Fruit fly (Drosophila melanogaster) whole organism, embryonic: ENCODE measurements around the gene Or85a.

Source experiments
- ATbp ChIP-seq: fragments of 200-800 bp; sonication (Bioruptor generic); optimal IDR thresholded peaks from 2 replicates; lab custom pipeline; 2017; ENCODE audit warnings: missing biosample characterization, mild to moderate bottlenecking, missing genetic modification characterization, missing genetic modification reagents
- CG10431 ChIP-seq: fragments of 200-800 bp; sonication (Bioruptor generic); optimal IDR thresholded peaks from 3 replicates; lab custom pipeline; 2018; ENCODE audit warnings: missing biosample characterization, mild to moderate bottlenecking, missing genetic modification characterization
- CG11695 ChIP-seq: fragments of 200-800 bp; sonication (Bioruptor generic); IDR thresholded peaks from 3 replicates; pipeline ENCODE4 v1.3.6; 2022; ENCODE audit warnings: missing biosample characterization, missing genetic modification characterization
- CG11723 ChIP-seq: fragments of 200-800 bp; sonication (Bioruptor generic); optimal IDR thresholded peaks from 2 replicates; lab custom pipeline; 2017; ENCODE audit warnings: missing biosample characterization, mild to moderate bottlenecking, missing genetic modification characterization
- CG1233 ChIP-seq: fragments of 200-800 bp; sonication (Bioruptor generic); optimal IDR thresholded peaks from 4 replicates; lab custom pipeline; 2018; ENCODE audit warnings: missing biosample characterization, mild to moderate bottlenecking, missing genetic modification characterization
- CG12769 ChIP-seq: fragments of 200-800 bp; sonication (Bioruptor generic); optimal IDR thresholded peaks from 2 replicates; lab custom pipeline; 2019; ENCODE audit warnings: missing biosample characterization, mild to moderate bottlenecking, missing genetic modification characterization, moderate library complexity
- CG13894 ChIP-seq: fragments of 200-800 bp; sonication (Bioruptor generic); optimal IDR thresholded peaks from 3 replicates; lab custom pipeline; 2018; ENCODE audit warnings: missing biosample characterization, mild to moderate bottlenecking, missing genetic modification characterization, moderate library complexity
- CG17829 ChIP-seq: fragments of 200-800 bp; optimal IDR thresholded peaks from 2 replicates; lab custom pipeline; 2019; ENCODE audit warnings: missing biosample characterization, mild to moderate bottlenecking, missing genetic modification characterization, moderate library complexity
- CG2202 ChIP-seq: fragments of 200-800 bp; sonication (Bioruptor generic); optimal IDR thresholded peaks from 2 replicates; lab custom pipeline; 2018; ENCODE audit warnings: missing biosample characterization, mild to moderate bottlenecking, missing genetic modification characterization
- CG43689 ChIP-seq: fragments of 200-800 bp; sonication (Bioruptor generic); IDR thresholded peaks from 2 replicates; pipeline ENCODE4 v1.3.6; 2022; ENCODE audit warnings: missing biosample characterization, missing genetic modification characterization
- CG6765 ChIP-seq: fragments of 200-800 bp; sonication (Bioruptor generic); optimal IDR thresholded peaks from 3 replicates; lab custom pipeline; 2017; ENCODE audit warnings: missing biosample characterization, mild to moderate bottlenecking, missing genetic modification characterization
- CG7556 ChIP-seq: fragments of 200-800 bp; sonication (Bioruptor generic); optimal IDR thresholded peaks from 2 replicates; lab custom pipeline; 2017; ENCODE audit warnings: missing biosample characterization, mild to moderate bottlenecking, missing genetic modification characterization
- CG8478 ChIP-seq: fragments of >200 bp; optimal IDR thresholded peaks from 2 replicates; lab custom pipeline; 2018
- CG8944 ChIP-seq: fragments of 200-800 bp; sonication (Bioruptor generic); optimal IDR thresholded peaks from 3 replicates; lab custom pipeline; 2016; ENCODE audit warnings: missing biosample characterization, missing genetic modification characterization
- CG9215 ChIP-seq: fragments of 200-800 bp; sonication (Bioruptor generic); IDR thresholded peaks from 2 replicates; pipeline ENCODE4 v1.3.6; 2022; ENCODE audit warnings: missing biosample characterization, missing genetic modification characterization
- CG9932 ChIP-seq: fragments of 200-800 bp; sonication (Bioruptor generic); IDR thresholded peaks from 2 replicates; pipeline ENCODE4 v1.3.6; 2022; ENCODE audit warnings: missing biosample characterization, missing genetic modification characterization
- E2f2 ChIP-seq: fragments of 200-800 bp; sonication (Bioruptor generic); IDR thresholded peaks from 2 replicates; pipeline ENCODE4 v1.3.6; 2022; ENCODE audit warnings: missing biosample characterization, missing genetic modification characterization
- HHEX ChIP-seq: fragments of 200-800 bp; sonication (Bioruptor generic); optimal IDR thresholded peaks from 3 replicates; lab custom pipeline; 2017; ENCODE audit warnings: missing biosample characterization, mild to moderate bottlenecking, missing genetic modification characterization, missing genetic modification reagents
- HLH3B ChIP-seq: fragments of 200-800 bp; sonication (Bioruptor generic); IDR thresholded peaks from 2 replicates; pipeline ENCODE4 v1.3.6; 2022; ENCODE audit warnings: missing biosample characterization, missing genetic modification characterization
- Hr3 ChIP-seq: fragments of 200-800 bp; sonication (Bioruptor generic); optimal IDR thresholded peaks from 3 replicates; lab custom pipeline; 2016; ENCODE audit warnings: missing biosample characterization, missing genetic modification characterization
- Med ChIP-seq: fragments of 200-800 bp; sonication (Bioruptor generic); peaks from one replicate; lab custom pipeline; 2016; ENCODE audit warnings: missing biosample characterization, missing genetic modification characterization, mild to moderate bottlenecking, inconsistent platforms, moderate library complexity
- Mes4 ChIP-seq: fragments of 200-800 bp; sonication (Bioruptor generic); optimal IDR thresholded peaks from 2 replicates; lab custom pipeline; 2016; ENCODE audit warnings: missing biosample characterization, missing genetic modification characterization
- NFAT ChIP-seq: fragments of 200-800 bp; sonication (Bioruptor generic); IDR thresholded peaks from 2 replicates; pipeline ENCODE4 v1.3.6; 2022; ENCODE audit warnings: missing biosample characterization, missing genetic modification characterization
- Oli ChIP-seq: fragments of 200-800 bp; sonication (Bioruptor generic); optimal IDR thresholded peaks from 2 replicates; lab custom pipeline; 2018; ENCODE audit warnings: missing biosample characterization, mild to moderate bottlenecking, missing genetic modification characterization, moderate library complexity
- Optix ChIP-seq: fragments of 200-800 bp; sonication (Bioruptor generic); IDR thresholded peaks from 3 replicates; pipeline ENCODE4 v1.3.6; 2022; ENCODE audit warnings: missing biosample characterization, missing genetic modification characterization
- Xbp1 ChIP-seq: fragments of 200-800 bp; sonication (Bioruptor generic); optimal IDR thresholded peaks from 3 replicates; lab custom pipeline; 2016; ENCODE audit warnings: missing biosample characterization, mild to moderate bottlenecking, missing genetic modification characterization
- YL-1 ChIP-seq: fragments of 200-800 bp; sonication (Bioruptor generic); optimal IDR thresholded peaks from 3 replicates; lab custom pipeline; 2017; ENCODE audit warnings: missing biosample characterization, mild to moderate bottlenecking, missing genetic modification characterization
- crc ChIP-seq: fragments of 200-800 bp; sonication (Bioruptor generic); optimal IDR thresholded peaks from 2 replicates; lab custom pipeline; 2016; ENCODE audit warnings: missing biosample characterization, missing genetic modification characterization
- crol ChIP-seq: fragments of 200-800 bp; sonication (Bioruptor generic); IDR thresholded peaks from 2 replicates; pipeline ENCODE4 v1.3.6; 2022; ENCODE audit warnings: missing biosample characterization, missing genetic modification characterization
- dati ChIP-seq: fragments of 200-800 bp; sonication (Bioruptor generic); IDR thresholded peaks from 2 replicates; pipeline ENCODE4 v1.3.6; 2022; ENCODE audit warnings: missing biosample characterization, missing genetic modification characterization
- disco-r ChIP-seq: fragments of 200-800 bp; sonication (Bioruptor generic); optimal IDR thresholded peaks from 2 replicates; lab custom pipeline; 2016; ENCODE audit warnings: missing biosample characterization, missing genetic modification characterization
- dmrt11E ChIP-seq: fragments of 200-800 bp; sonication (Bioruptor generic); optimal IDR thresholded peaks from 3 replicates; lab custom pipeline; 2018; ENCODE audit warnings: missing biosample characterization, mild to moderate bottlenecking, missing genetic modification characterization, moderate library complexity
- emc ChIP-seq: fragments of 200-800 bp; sonication (Bioruptor generic); optimal IDR thresholded peaks from 2 replicates; lab custom pipeline; 2016; ENCODE audit warnings: missing biosample characterization, missing genetic modification characterization
- ewg ChIP-seq: fragments of 200-800 bp; sonication (Bioruptor generic); optimal IDR thresholded peaks from 3 replicates; lab custom pipeline; 2017; ENCODE audit warnings: mild to moderate bottlenecking, missing biosample characterization, missing genetic modification reagents, missing genetic modification characterization
- grn ChIP-seq: fragments of 200-800 bp; sonication (Bioruptor generic); optimal IDR thresholded peaks from 3 replicates; lab custom pipeline; 2017; ENCODE audit warnings: missing biosample characterization, missing genetic modification characterization
- gsb ChIP-seq: fragments of 200-800 bp; sonication (Bioruptor generic); IDR thresholded peaks from 2 replicates; pipeline ENCODE4 v1.3.6; 2022; ENCODE audit warnings: missing biosample characterization, missing genetic modification characterization
- ind ChIP-seq: fragments of 200-800 bp; sonication (Bioruptor generic); optimal IDR thresholded peaks from 3 replicates; lab custom pipeline; 2016; ENCODE audit warnings: missing biosample characterization, missing genetic modification characterization
- nom ChIP-seq: fragments of 200-800 bp; sonication (Bioruptor generic); optimal IDR thresholded peaks from 2 replicates; lab custom pipeline; 2017; ENCODE audit warnings: missing biosample characterization, missing genetic modification characterization, mild to moderate bottlenecking, moderate library complexity, missing genetic modification reagents
- onecut ChIP-seq: fragments of 200-800 bp; sonication (Bioruptor generic); IDR thresholded peaks from 2 replicates; pipeline ENCODE4 v1.3.6; 2022; ENCODE audit warnings: missing biosample characterization, missing genetic modification characterization
- pan ChIP-seq, 4 experiments: fragments of >200 bp in 3 of 4; fragments of 200-800 bp in 1 of 4; sonication (Bioruptor generic) in 1 of 4; optimal IDR thresholded peaks in 3 of 4; IDR thresholded peaks in 1 of 4; 2 replicates each; pipeline versions ENCODE4 v1.3.6 to Lab custom; 2017 to 2022; ENCODE audit warnings: missing biosample characterization in 2 of 4, missing genetic modification characterization in 2 of 4, mixed read lengths in 1 of 4
- psq ChIP-seq: fragments of 200-800 bp; sonication (Bioruptor generic); optimal IDR thresholded peaks from 2 replicates; lab custom pipeline; 2017; ENCODE audit warnings: missing biosample characterization, missing genetic modification characterization
- pum ChIP-seq: fragments of 200-800 bp; sonication (Bioruptor generic); optimal IDR thresholded peaks from 2 replicates; lab custom pipeline; 2016; ENCODE audit warnings: missing biosample characterization, missing genetic modification characterization
- slou ChIP-seq: fragments of 200-800 bp; sonication (Bioruptor generic); optimal IDR thresholded peaks from 3 replicates; lab custom pipeline; 2016; ENCODE audit warnings: missing biosample characterization, missing genetic modification characterization
- sqz ChIP-seq: fragments of 200-800 bp; sonication (Bioruptor generic); optimal IDR thresholded peaks from 3 replicates; lab custom pipeline; 2018; ENCODE audit warnings: missing biosample characterization, mild to moderate bottlenecking, missing genetic modification characterization
- ssp ChIP-seq: fragments of 200-800 bp; sonication (Bioruptor generic); IDR thresholded peaks from 2 replicates; pipeline ENCODE4 v1.3.6; 2022; ENCODE audit warnings: missing biosample characterization, missing genetic modification characterization
- tin ChIP-seq: fragments of 200-800 bp; sonication (Bioruptor generic); optimal IDR thresholded peaks from 3 replicates; lab custom pipeline; 2016; ENCODE audit warnings: missing biosample characterization, missing genetic modification characterization
- tll ChIP-seq, 2 experiments: fragments of 200-800 bp in 1 of 2; fragments of >200 bp in 1 of 2; sonication (Bioruptor generic) in 1 of 2; optimal IDR thresholded peaks; 2 replicates each; lab custom pipeline; 2017 to 2019; ENCODE audit warnings: missing biosample characterization in 2 of 2, missing genetic modification characterization in 2 of 2, mild to moderate bottlenecking in 1 of 2, moderate library complexity in 1 of 2
- ttk ChIP-seq: fragments of 200-800 bp; sonication (Bioruptor generic); IDR thresholded peaks from 2 replicates; pipeline ENCODE4 v2.1.2; 2022; ENCODE audit warnings: missing biosample characterization, missing genetic modification characterization
- vvl ChIP-seq: fragments of 200-800 bp; sonication (Bioruptor generic); IDR thresholded peaks from 2 replicates; pipeline ENCODE4 v1.3.6; 2022; ENCODE audit warnings: missing biosample characterization, missing genetic modification characterization
- wdn ChIP-seq: fragments of 200-800 bp; sonication (Bioruptor generic); IDR thresholded peaks from 2 replicates; pipeline ENCODE4 v1.3.6; 2022; ENCODE audit warnings: missing biosample characterization, missing genetic modification characterization
- zfh2 ChIP-seq: fragments of 200-800 bp; sonication (Bioruptor generic); optimal IDR thresholded peaks from 2 replicates; lab custom pipeline; 2016; ENCODE audit warnings: missing biosample characterization, missing genetic modification characterization

Or85a gene

DNA sequence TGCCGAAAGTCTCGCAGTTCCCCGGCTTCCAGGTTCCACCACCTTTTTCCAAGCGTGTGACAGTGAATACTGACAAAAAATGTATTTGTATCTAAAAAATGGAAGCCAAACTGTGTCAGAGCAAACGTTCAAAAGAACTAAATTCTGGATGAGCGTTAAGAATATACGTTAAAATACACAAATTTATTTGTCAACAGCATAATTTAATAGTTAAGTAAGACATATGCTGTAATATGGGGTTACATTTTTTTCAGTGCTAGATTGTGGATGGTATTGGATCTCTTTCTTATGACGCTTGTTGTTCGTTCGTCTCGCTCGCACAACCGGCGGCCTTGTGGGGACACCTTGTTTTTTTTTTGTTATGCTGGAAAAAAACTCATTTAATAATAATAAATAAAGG lies 34.0 kb downstream of the Or85a start (continued):
- TF ChIP-seq Mes4 (GFP tag; lab: Kevin White, UChicago) (peak; percentile 89), CG10431 (GFP tag; lab: Kevin White, UChicago) (no peak), tll (GFP tag; optimal IDR thresholded peaks at IDR 0.05; lab: Kevin White, UChicago) (no peak), Xbp1 (peak; percentile 97), ind (GFP tag; lab: Kevin White, UChicago) (peak; percentile 95), CG1233 (peak; percentile 92), CG43689 (GFP tag; lab: Robert Waterston, UW) (peak; percentile 76), sqz (GFP tag; lab: Kevin White, UChicago) (peak; percentile 88), HLH3B (peak; percentile 94), Oli (tag; lab: Kevin White, UChicago) (peak; percentile 93), Optix (GFP tag; lab: Robert Waterston, UW) (peak; percentile 55; the same call in 1 of the 3 replicates), CG11723 (GFP tag; lab: Kevin White, UChicago) (peak; percentile 80), CG7556 (peak; percentile 94), ewg (GFP tag; lab: Kevin White, UChicago) (peak; percentile 87), ttk (GFP tag; lab: Robert Waterston, UW) (peak; percentile 90), ATbp (GFP tag; lab: Kevin White, UChicago) (peak; percentile 94), HHEX (GFP tag; lab: Kevin White, UChicago) (peak; percentile 94), crc (GFP tag; lab: Kevin White, UChicago) (peak; percentile 96), tin (GFP tag; lab: Kevin White, UChicago) (peak; percentile 97), CG6765 (GFP tag; lab: Kevin White, UChicago) (peak; percentile 93), Hr3 (GFP tag; lab: Kevin White, UChicago) (peak; percentile 93), CG12769 (tag; lab: Kevin White, UChicago) (peak; percentile 99), wdn (GFP tag; lab: Robert Waterston, UW) (peak; percentile 97), psq (GFP tag; lab: Kevin White, UChicago) (peak; percentile 79), crol (GFP tag; lab: Robert Waterston, UW) (peak; percentile 58), CG11695 (GFP tag; lab: Robert Waterston, UW) (peak; percentile 96), pan (optimal IDR thresholded peaks at IDR 0.05; lab: Kevin White, UChicago) (no peak), pan (GFP tag; optimal IDR thresholded peaks at IDR 0.05 in 1 of 2, IDR thresholded peaks at IDR 0.05 in 1 of 2) (peak in 1 of 2 experiments; percentile 95), ssp (GFP tag; lab: Robert Waterston, UW) (peak; percentile 83), nom (GFP tag; lab: Kevin White, UChicago) (peak; percentile 27), emc (GFP tag; lab: Kevin White, UChicago) (peak; percentile 93), CG9932 (peak; percentile 99), YL-1 (GFP tag; lab: Kevin White, UChicago) (peak; percentile 79), grn (GFP tag; lab: Kevin White, UChicago) (peak; percentile 48), gsb (peak; percentile 88), CG8478 (no peak), dati (GFP tag; lab: Robert Waterston, UW) (peak; percentile 75; the same call in 1 of the 2 replicates), CG13894 (peak; percentile 94), CG9215 (GFP tag; lab: Robert Waterston, UW) (peak; percentile 94), E2f2 (GFP tag; lab: Robert Waterston, UW) (peak; percentile 76), NFAT (GFP tag; lab: Robert Waterston, UW) (peak; percentile 95), CG2202 (peak; percentile 75), slou (GFP tag; lab: Kevin White, UChicago) (peak; percentile 92), dmrt11E (peak; percentile 57), CG8944 (GFP tag; lab: Kevin White, UChicago) (peak; percentile 96), Med (peak; percentile 100), disco-r (GFP tag; lab: Kevin White, UChicago) (peak; percentile 94), vvl (peak; percentile 97), onecut (GFP tag; lab: Robert Waterston, UW) (peak; percentile 73), CG17829 (peak; percentile 88), zfh2 (peak; percentile 95), pum (GFP tag; lab: Kevin White, UChicago) (peak; percentile 94)
